Worm (Caenorhabditis elegans): ENCODE data around the gene srd-59.

- TF ChIP-seq rpc-1 (optimal IDR thresholded peaks at IDR 0.05) = no peak
- TF ChIP-seq rpc-1 (tag; optimal IDR thresholded peaks at IDR 0.05) = no peak
- no peak for TF ChIP-seq lsl-1 (GFP tag; optimal IDR thresholded peaks at IDR 0.05)
- no peak for TF ChIP-seq lin-35 (GFP tag; optimal IDR thresholded peaks at IDR 0.05)
- TF ChIP-seq tbx-9 (tag; optimal IDR thresholded peaks at IDR 0.05; ENCODE audit: borderline replicate concordance) = no peak
- TF ChIP-seq K12H6.12 (tag; optimal IDR thresholded peaks at IDR 0.05) = no peak
- TF ChIP-seq hsf-1 (GFP tag; IDR thresholded peaks at IDR 0.05) = no peak
- TF ChIP-seq unc-62 (GFP tag; optimal IDR thresholded peaks at IDR 0.05) = no peak
- no peak for TF ChIP-seq F39B2.1 (GFP tag; IDR thresholded peaks at IDR 0.05)
- TF ChIP-seq F33H1.4 (GFP tag; IDR thresholded peaks at IDR 0.05) = no peak
- TF ChIP-seq rcor-1 (GFP tag; IDR thresholded peaks at IDR 0.05) = no peak
Measured at ce11 chrII:7225864-7226522, 20.5 kb downstream of the srd-59 start, which contains the start of gene clh-3.
